Fruit fly (Drosophila melanogaster): ENCODE results near the gene Dd.

Dd gene

dm6 chrX:21315852-21316251 is 8.0 kb downstream of the Dd start, which contains the start of gene Rpt6 (continued):
- TF ChIP-seq p53 (GFP tag; optimal IDR thresholded peaks at IDR 0.05), result no peak
- peak; percentile 39 for TF ChIP-seq CG12659 (GFP tag; optimal IDR thresholded peaks at IDR 0.05)
- TF ChIP-seq Dip2 (GFP tag; IDR thresholded peaks at IDR 0.05), result no peak
- TF ChIP-seq CG4282 (GFP tag; optimal IDR thresholded peaks at IDR 0.05), result no peak
- peak; percentile 26 for TF ChIP-seq YL-1 (GFP tag; optimal IDR thresholded peaks at IDR 0.05)
- no peak for TF ChIP-seq otp (GFP tag; IDR thresholded peaks at IDR 0.05)
- TF ChIP-seq hb (GFP tag; IDR thresholded peaks at IDR 0.05; ENCODE audit: partially characterized antibody), result peak; percentile 79
- TF ChIP-seq Dp (GFP tag; optimal IDR thresholded peaks at IDR 0.05), result peak; percentile 60
- TF ChIP-seq CoRest (tag; optimal IDR thresholded peaks at IDR 0.05), result peak; percentile 13
- TF ChIP-seq slou (GFP tag; optimal IDR thresholded peaks at IDR 0.05), result no peak
- TF ChIP-seq CG6854 (GFP tag; optimal IDR thresholded peaks at IDR 0.05), result no peak
- peak; percentile 2 for TF ChIP-seq lbe (GFP tag; optimal IDR thresholded peaks at IDR 0.05)
- TF ChIP-seq CG32532 (GFP tag; IDR thresholded peaks at IDR 0.05), result no peak
- TF ChIP-seq CG6254 (GFP tag; optimal IDR thresholded peaks at IDR 0.05), result no peak
- TF ChIP-seq HLH4C (GFP tag; IDR thresholded peaks at IDR 0.05; ENCODE audit: partially characterized antibody), result peak; percentile 80
- TF ChIP-seq corto (GFP tag; optimal IDR thresholded peaks at IDR 0.05), result no peak
- no peak for TF ChIP-seq zfh2 (GFP tag; optimal IDR thresholded peaks at IDR 0.05)
- TF ChIP-seq CG13424 (tag; optimal IDR thresholded peaks at IDR 0.05), result no peak
- TF ChIP-seq CG12155 (GFP tag; optimal IDR thresholded peaks at IDR 0.05), result no peak
- no peak for TF ChIP-seq CG11696 (GFP tag; IDR thresholded peaks at IDR 0.05)
- no peak for TF ChIP-seq en (GFP tag; optimal IDR thresholded peaks at IDR 0.05)
- no peak for TF ChIP-seq CG14014 (GFP tag; IDR thresholded peaks at IDR 0.05)
- TF ChIP-seq Fer3 (tag; optimal IDR thresholded peaks at IDR 0.05), result no peak
- peak; percentile 9 for TF ChIP-seq CG16863 (GFP tag; optimal IDR thresholded peaks at IDR 0.05)
- TF ChIP-seq Pdp1 (GFP tag; optimal IDR thresholded peaks at IDR 0.05), result peak in 1 of 2 experiments; percentile 31
- no peak for TF ChIP-seq tup (GFP tag; optimal IDR thresholded peaks at IDR 0.05)
- no peak for TF ChIP-seq Chrac-16 (GFP tag; optimal IDR thresholded peaks at IDR 0.05)
- no peak for TF ChIP-seq grn (GFP tag; optimal IDR thresholded peaks at IDR 0.05)
- no peak for TF ChIP-seq Max (GFP tag; optimal IDR thresholded peaks at IDR 0.05)
- TF ChIP-seq HLH3B (GFP tag; IDR thresholded peaks at IDR 0.05), result no peak
- TF ChIP-seq toy (GFP tag; IDR thresholded peaks at IDR 0.05), result no peak
- TF ChIP-seq mld (GFP tag; IDR thresholded peaks at IDR 0.05; ENCODE audit: partially characterized antibody), result peak; percentile 26; the same call in 1 of the 3 replicates
- TF ChIP-seq sim (GFP tag; IDR thresholded peaks at IDR 0.05), result no peak
- TF ChIP-seq salm (tag; optimal IDR thresholded peaks at IDR 0.05), result no peak
- TF ChIP-seq Eip74EF (GFP tag; optimal IDR thresholded peaks at IDR 0.05), result no peak
- no peak for TF ChIP-seq Oaz (GFP tag; IDR thresholded peaks at IDR 0.05)
- no peak for TF ChIP-seq CG7271 (tag; optimal IDR thresholded peaks at IDR 0.05)
- TF ChIP-seq CG12769 (tag; optimal IDR thresholded peaks at IDR 0.05), result no peak
- TF ChIP-seq Hey (tag; optimal IDR thresholded peaks at IDR 0.05), result no peak
- TF ChIP-seq Atf6 (GFP tag; IDR thresholded peaks at IDR 0.05), result no peak
- peak; percentile 43 for TF ChIP-seq gfzf (GFP tag; optimal IDR thresholded peaks at IDR 0.05)
- TF ChIP-seq sens (GFP tag), result peak; percentile 64
- no peak for TF ChIP-seq CG10959 (GFP tag; IDR thresholded peaks at IDR 0.05)
- 0 out of 2 replicates have a peak, but pooled peaks have one; percentile 26 for TF ChIP-seq CG2129 (GFP tag; IDR thresholded peaks at IDR 0.05; ENCODE audit: partially characterized antibody)
- no peak for TF ChIP-seq Lhr (GFP tag; optimal IDR thresholded peaks at IDR 0.05)
- no peak for TF ChIP-seq NFAT (GFP tag; IDR thresholded peaks at IDR 0.05)
- no peak for TF ChIP-seq Mes4 (GFP tag; optimal IDR thresholded peaks at IDR 0.05)
- TF ChIP-seq Hr78 (GFP tag; optimal IDR thresholded peaks at IDR 0.05), result no peak
- peak; percentile 76 for TF ChIP-seq CG4820 (GFP tag; optimal IDR thresholded peaks at IDR 0.05)
- no peak for TF ChIP-seq Dfd (GFP tag; optimal IDR thresholded peaks at IDR 0.05)
- no peak for TF ChIP-seq CG17385 (GFP tag; optimal IDR thresholded peaks at IDR 0.05)

Measured in whole organism, embryonic.